Fruit fly (Drosophila melanogaster) whole organism: Measurements from ENCODE around the gene FER.
A peak's percentile ranks its signal among the peaks of the same experiment; 100 is the strongest.

Experiments
- CG8478 ChIP-seq: fragments of >200 bp; optimal IDR thresholded peaks from 2 replicates; lab custom pipeline; 2018; ENCODE audit warnings: inconsistent platforms
- Dll ChIP-seq: fragments of >200 bp; optimal IDR thresholded peaks from 2 replicates; lab custom pipeline; 2017
- EcR ChIP-seq, 2 experiments: fragments of >200 bp; optimal IDR thresholded peaks; 2 replicates each; lab custom pipeline; 2017; ENCODE audit warnings: missing biosample characterization in 2 of 2, missing genetic modification characterization in 2 of 2, missing genetic modification reagents in 2 of 2
- pan ChIP-seq: fragments of >200 bp; optimal IDR thresholded peaks from 2 replicates; lab custom pipeline; 2017
- psq ChIP-seq: fragments of >200 bp; optimal IDR thresholded peaks from 2 replicates; lab custom pipeline; 2017
- usp ChIP-seq: fragments of >200 bp; optimal IDR thresholded peaks from 2 replicates; lab custom pipeline; 2017; ENCODE audit warnings: missing biosample characterization, missing genetic modification characterization, mixed read lengths

Gene FER

DNA sequence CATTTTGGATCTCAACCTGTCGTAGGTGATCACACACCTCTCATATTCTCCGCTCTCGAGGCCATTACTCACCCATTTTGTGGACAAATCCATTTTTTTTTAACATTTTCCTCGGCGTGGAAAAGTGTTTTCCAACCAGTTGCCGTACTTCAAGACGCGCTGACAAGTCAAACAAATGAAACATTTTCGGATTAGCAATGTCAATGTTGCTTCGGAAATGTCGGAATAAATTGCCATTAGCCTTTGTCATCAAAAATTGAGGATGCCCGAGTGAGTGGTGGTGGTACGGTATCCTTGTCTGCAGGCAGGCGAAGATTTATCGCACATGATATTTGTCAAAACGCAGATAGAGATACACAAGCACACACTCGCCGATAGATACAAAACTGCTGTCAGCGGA lies 33.0 kb upstream of the FER start:
- TF ChIP-seq usp (GFP tag; lab: Kevin White, UChicago) (no peak), Dll (lab: Kevin White, UChicago) (no peak), EcR (GFP tag; optimal IDR thresholded peaks at IDR 0.05; lab: Kevin White, UChicago) (no peak), pan (lab: Kevin White, UChicago) (no peak), psq (lab: Kevin White, UChicago) (no peak), CG8478 (no peak)

- no peak for TF ChIP-seq EcR (GFP tag; optimal IDR thresholded peaks at IDR 0.05; lab: Kevin White, UChicago)
- no peak for TF ChIP-seq psq (lab: Kevin White, UChicago)
- TF ChIP-seq usp (GFP tag; lab: Kevin White, UChicago): no peak
- TF ChIP-seq pan (lab: Kevin White, UChicago): no peak
- no peak for TF ChIP-seq CG8478
- no peak for TF ChIP-seq Dll (lab: Kevin White, UChicago)
These were observed 29.8 kb upstream of the FER start for dm6 chr3R:9424061-9424665.

dm6 chr3R:9422338-9422737 lies 28.0 kb upstream of the FER start:
- TF ChIP-seq psq (lab: Kevin White, UChicago): no peak
- TF ChIP-seq Dll (lab: Kevin White, UChicago): no peak
- TF ChIP-seq usp (GFP tag; lab: Kevin White, UChicago): no peak
- TF ChIP-seq CG8478: no peak
- no peak for TF ChIP-seq pan (lab: Kevin White, UChicago)
- no peak for TF ChIP-seq EcR (GFP tag; optimal IDR thresholded peaks at IDR 0.05; lab: Kevin White, UChicago)

DNA sequence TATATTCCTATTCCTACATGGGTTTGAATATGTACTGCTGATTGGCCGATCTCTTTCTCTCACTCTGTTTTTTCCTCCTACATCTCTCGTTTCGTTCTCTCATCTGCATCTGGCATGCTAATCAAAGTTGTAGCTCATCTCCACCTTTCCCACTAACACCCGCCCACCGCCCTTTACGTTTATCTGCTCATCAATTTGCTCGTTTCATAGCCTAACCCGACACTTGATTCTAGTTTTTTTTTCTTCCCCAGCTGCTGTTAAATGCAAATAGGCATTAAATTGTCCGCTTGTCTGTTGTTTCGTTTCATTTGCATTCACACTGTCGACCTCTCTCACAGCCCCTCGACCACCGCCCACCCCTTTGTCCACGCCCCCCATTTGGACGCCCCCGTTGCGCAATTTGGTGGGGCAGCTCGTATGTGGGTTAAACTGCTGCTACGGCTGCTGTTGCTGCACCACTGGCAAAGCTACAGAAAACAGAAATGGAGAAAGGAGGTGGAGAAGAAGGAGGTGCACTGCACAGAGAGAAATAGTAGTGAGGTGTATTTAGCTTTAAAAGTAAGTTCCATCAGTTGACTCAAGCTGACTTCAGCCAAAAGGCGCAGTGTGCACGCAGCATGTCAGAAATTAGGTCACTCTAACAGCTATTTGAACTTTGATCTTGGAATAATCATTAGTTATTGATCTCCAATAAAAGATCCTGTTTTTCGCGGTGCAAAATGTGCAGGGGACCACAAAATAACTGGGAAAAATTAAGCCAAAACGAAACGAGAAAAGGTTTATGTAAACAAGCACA lies 26.3 kb upstream of the FER start:
- TF ChIP-seq psq (lab: Kevin White, UChicago) (no peak), Dll (lab: Kevin White, UChicago) (no peak), EcR (GFP tag; optimal IDR thresholded peaks at IDR 0.05; lab: Kevin White, UChicago) (no peak), CG8478 (no peak), usp (GFP tag; lab: Kevin White, UChicago) (no peak), pan (lab: Kevin White, UChicago) (no peak)

- TF ChIP-seq psq (lab: Kevin White, UChicago) (no peak), Dll (lab: Kevin White, UChicago) (peak; percentile 95)
These were observed 24.9 kb upstream of the FER start for dm6 chr3R:9419300-9419652.

DNA sequence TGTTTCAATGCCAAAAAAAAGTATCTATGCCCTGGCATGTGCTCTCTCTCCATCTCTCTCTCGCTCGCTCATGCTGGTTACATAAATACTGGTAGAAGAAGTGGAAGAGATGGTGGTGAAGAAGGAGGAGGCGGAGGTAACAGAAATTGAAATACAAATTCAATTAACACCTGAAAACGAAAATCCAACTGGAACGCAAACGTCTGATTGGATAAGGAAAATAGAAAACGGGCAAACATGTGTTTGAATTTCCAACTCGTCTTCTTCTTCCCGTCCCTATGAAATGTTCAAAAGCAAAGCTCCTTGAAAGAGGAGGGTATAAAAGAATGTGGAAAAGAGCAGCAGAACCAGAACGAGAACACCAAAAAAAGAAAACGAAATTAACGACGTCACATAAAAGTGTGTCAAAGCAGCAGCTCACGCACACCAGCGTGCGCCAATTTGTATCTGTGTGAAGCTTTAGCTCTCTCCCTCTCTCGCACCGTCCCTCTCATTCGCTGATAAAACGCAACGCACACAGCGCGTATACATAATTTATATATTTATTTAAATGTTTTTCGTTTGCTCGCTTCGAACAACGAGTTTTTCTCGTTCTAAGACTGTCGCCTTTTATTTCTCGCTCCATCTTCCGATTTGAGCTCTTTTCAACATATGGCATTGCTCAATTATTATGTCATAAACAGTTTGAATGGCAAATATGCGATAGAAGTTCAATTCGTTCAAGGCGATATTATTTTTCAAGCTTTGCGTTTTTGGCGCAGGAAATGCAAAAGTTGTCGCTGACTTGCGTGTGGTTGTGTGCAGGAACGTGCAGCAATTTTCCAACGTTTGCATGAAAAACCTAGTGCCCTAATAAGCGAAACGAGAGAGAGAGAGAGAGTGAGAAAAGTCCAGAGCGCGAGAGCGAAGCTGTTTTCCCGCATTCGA lies 24.3 kb upstream of the FER start:
- TF ChIP-seq EcR (GFP tag; optimal IDR thresholded peaks at IDR 0.05; lab: Kevin White, UChicago): no peak
- TF ChIP-seq usp (GFP tag; lab: Kevin White, UChicago): no peak
- TF ChIP-seq CG8478: no peak
- no peak for TF ChIP-seq pan (lab: Kevin White, UChicago)
- no peak for TF ChIP-seq psq (lab: Kevin White, UChicago)
- no peak for TF ChIP-seq Dll (lab: Kevin White, UChicago)

DNA sequence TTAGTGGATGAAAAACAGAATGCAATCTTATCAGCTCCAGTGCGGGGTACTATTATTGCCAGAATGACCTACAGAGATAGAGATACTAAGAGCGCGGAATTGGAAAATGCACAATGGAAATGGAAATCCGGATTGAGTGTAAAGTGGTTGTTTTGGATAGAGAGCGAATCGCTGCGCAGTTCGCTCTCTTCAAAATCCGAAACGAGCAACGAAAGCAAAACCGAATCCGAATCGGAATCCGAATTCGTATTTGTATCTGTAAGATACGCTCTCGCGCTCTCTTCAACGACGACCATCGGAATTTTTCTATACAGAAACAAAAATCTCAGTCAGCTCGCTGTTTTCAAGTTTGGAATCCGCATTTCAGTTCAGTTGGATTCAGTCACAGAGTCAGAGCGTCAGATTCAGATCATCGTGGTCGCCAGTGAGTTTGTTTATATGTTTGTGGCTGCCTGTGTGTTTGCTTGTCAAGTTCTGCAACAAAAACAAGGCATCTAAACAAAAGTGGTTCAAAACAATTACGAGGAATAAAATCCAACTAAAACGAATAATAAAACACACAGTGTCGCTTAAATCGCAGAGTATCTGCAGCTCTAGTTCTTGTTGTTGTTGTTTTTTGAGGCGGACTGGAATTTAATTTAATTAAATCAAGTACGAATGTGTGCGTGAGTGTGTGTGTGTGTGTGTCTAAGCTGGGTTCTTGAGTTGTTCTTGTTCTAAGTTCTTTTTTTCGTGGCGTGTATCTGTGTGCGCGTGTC lies 23.4 kb upstream of the FER start, which contains the start of gene ps:
TSS of gene ps (plus strand) at position 364 of the 758 bp plus-strand sequence.
- TF ChIP-seq Dll (lab: Kevin White, UChicago): no peak
- TF ChIP-seq CG8478: no peak
- no peak for TF ChIP-seq EcR (GFP tag; optimal IDR thresholded peaks at IDR 0.05; lab: Kevin White, UChicago)
- TF ChIP-seq usp (GFP tag; lab: Kevin White, UChicago): no peak
- TF ChIP-seq psq (lab: Kevin White, UChicago): no peak
- TF ChIP-seq pan (lab: Kevin White, UChicago): no peak

- TF ChIP-seq usp (GFP tag; lab: Kevin White, UChicago) (no peak), Dll (lab: Kevin White, UChicago) (no peak), psq (lab: Kevin White, UChicago) (no peak), CG8478 (no peak), pan (lab: Kevin White, UChicago) (no peak), EcR (GFP tag; optimal IDR thresholded peaks at IDR 0.05; lab: Kevin White, UChicago) (no peak)
These were observed 22.6 kb upstream of the FER start for dm6 chr3R:9416951-9417350.

DNA sequence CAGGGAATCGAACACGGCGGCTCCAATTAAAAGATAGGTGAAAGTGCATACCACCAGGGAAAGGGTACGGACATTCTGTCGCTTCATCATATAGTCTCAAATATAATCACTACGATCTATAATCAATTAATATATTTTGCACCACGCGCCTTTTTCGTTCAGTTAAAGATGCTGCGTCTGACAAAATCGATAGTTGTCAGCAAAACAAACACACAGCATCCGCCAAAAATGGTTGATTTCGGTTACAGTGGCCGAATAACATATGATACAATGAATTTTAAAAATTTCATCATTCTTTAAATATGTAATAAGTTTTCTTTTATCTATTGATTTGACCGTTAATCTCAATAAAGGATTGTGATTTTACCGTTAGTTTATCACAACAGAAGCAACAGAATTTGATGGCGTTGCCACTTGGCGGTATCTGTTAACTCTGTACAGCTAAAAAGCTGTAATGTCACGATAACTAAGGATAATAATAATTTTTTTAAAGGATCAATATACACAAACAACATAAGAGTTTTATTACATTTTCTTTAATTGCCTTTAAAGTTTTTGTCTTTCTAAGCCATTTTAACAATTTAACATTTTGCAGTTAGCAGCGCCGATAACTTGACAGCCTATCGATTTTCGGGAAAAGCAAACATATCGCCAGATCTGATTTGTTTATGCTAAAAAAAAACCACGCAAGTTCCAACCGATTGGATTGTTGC lies 17.7 kb upstream of the FER start, which contains the start of the genes Task7 and alpha-Man-IIa:
TSS of gene Task7 (minus strand) at position 366 of the 713 bp plus-strand sequence.
TSS of gene alpha-Man-IIa (plus strand) at position 621 of the 713 bp plus-strand sequence.
- TF ChIP-seq usp (GFP tag; lab: Kevin White, UChicago) (no peak), pan (lab: Kevin White, UChicago) (no peak), EcR (GFP tag; optimal IDR thresholded peaks at IDR 0.05; lab: Kevin White, UChicago) (no peak), Dll (lab: Kevin White, UChicago) (no peak), CG8478 (no peak), psq (lab: Kevin White, UChicago) (no peak)

DNA sequence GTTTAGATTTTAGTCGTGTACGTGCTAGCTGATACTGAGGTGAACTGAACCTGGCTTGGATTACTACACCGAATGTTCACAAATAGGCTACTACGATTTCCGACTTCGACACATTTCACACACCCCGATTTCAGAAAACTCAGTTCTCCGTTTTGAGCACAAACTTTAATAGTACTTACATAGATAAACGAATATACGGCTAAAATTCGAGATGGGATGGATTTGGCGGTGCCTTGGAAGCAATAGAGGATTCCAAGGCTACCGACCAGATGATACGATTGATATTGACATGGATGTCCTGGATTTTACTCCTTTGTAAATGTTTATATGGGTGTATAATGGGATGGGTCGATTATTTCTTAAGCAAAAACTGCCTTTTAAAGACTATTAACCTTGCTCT lies 15.8 kb upstream of the FER start, which contains the start of gene betaTub85D:
TSS of gene betaTub85D (minus strand) at position 101 of the 400 bp plus-strand sequence.
- TF ChIP-seq usp (GFP tag; lab: Kevin White, UChicago) (no peak), psq (lab: Kevin White, UChicago) (no peak), pan (lab: Kevin White, UChicago) (no peak), EcR (GFP tag; optimal IDR thresholded peaks at IDR 0.05; lab: Kevin White, UChicago) (no peak), Dll (lab: Kevin White, UChicago) (no peak), CG8478 (no peak)
